Fruit fly (Drosophila melanogaster): ENCODE results near the gene CG31391.

CG31391 gene

dm6 chr3R:10655968-10656367, 48.9 kb downstream of the CG31391 start (continued):
- TF ChIP-seq CG18619 (GFP tag; optimal IDR thresholded peaks at IDR 0.05) (no peak), gro (GFP tag; optimal IDR thresholded peaks at IDR 0.05) (no peak), Aef1 (GFP tag; IDR thresholded peaks at IDR 0.05) (peak; percentile 9; the same call in 1 of the 3 replicates), h (optimal IDR thresholded peaks at IDR 0.05) (no peak), crc (GFP tag; optimal IDR thresholded peaks at IDR 0.05) (no peak), sr (GFP tag; IDR thresholded peaks at IDR 0.05) (no peak), Dip3 (GFP tag; optimal IDR thresholded peaks at IDR 0.05) (no peak), Side (GFP tag; optimal IDR thresholded peaks at IDR 0.05) (peak; percentile 27), wor (GFP tag; IDR thresholded peaks at IDR 0.05) (no peak), Stat92E (GFP tag; optimal IDR thresholded peaks at IDR 0.05) (no peak), Max (GFP tag; optimal IDR thresholded peaks at IDR 0.05) (no peak), ato (GFP tag; IDR thresholded peaks at IDR 0.05; ENCODE audit: partially characterized antibody) (no peak), CG17385 (GFP tag; optimal IDR thresholded peaks at IDR 0.05) (no peak), CG14965 (GFP tag; optimal IDR thresholded peaks at IDR 0.05; ENCODE audit: borderline replicate concordance) (no peak), hkb (optimal IDR thresholded peaks at IDR 0.05) (no peak), hkb (GFP tag; IDR thresholded peaks at IDR 0.05) (peak; percentile 48; the same call in 1 of the 2 replicates), CG34224 (GFP tag; IDR thresholded peaks at IDR 0.05; ENCODE audit: partially characterized antibody) (no peak), nmo (GFP tag; optimal IDR thresholded peaks at IDR 0.05) (peak; percentile 32), CG10209 (GFP tag; optimal IDR thresholded peaks at IDR 0.05) (peak; percentile 17), CG31441 (GFP tag; IDR thresholded peaks at IDR 0.05) (no peak), CG8290 (GFP tag; optimal IDR thresholded peaks at IDR 0.05) (no peak), CG8290 (tag; optimal IDR thresholded peaks at IDR 0.05) (no peak), CG17568 (GFP tag; optimal IDR thresholded peaks at IDR 0.05) (no peak), Neu2 (GFP tag; optimal IDR thresholded peaks at IDR 0.05; ENCODE audit: borderline replicate concordance) (no peak), jing (GFP tag; optimal IDR thresholded peaks at IDR 0.05) (no peak), CG2116 (GFP tag; optimal IDR thresholded peaks at IDR 0.05) (no peak), Hr39 (optimal IDR thresholded peaks at IDR 0.05) (no peak), Awh (GFP tag; IDR thresholded peaks at IDR 0.05) (no peak), sisA (GFP tag; IDR thresholded peaks at IDR 0.05) (peak; percentile 40; the same call in 1 of the 2 replicates), Dref (GFP tag; IDR thresholded peaks at IDR 0.05) (no peak), Nf-YC (tag; optimal IDR thresholded peaks at IDR 0.05) (no peak), hth (optimal IDR thresholded peaks at IDR 0.05) (no peak), CG8359 (GFP tag; optimal IDR thresholded peaks at IDR 0.05; ENCODE audit: borderline replicate concordance) (no peak), klu (GFP tag; IDR thresholded peaks at IDR 0.05) (no peak), CG32767 (GFP tag; IDR thresholded peaks at IDR 0.05) (no peak), CG17359 (tag; optimal IDR thresholded peaks at IDR 0.05) (no peak), CG17912 (GFP tag; optimal IDR thresholded peaks at IDR 0.05) (no peak), Sox102F (GFP tag; optimal IDR thresholded peaks at IDR 0.05) (peak; percentile 37), da (GFP tag; optimal IDR thresholded peaks at IDR 0.05) (no peak), abd-A (tag; optimal IDR thresholded peaks at IDR 0.05) (no peak), CG3847 (GFP tag; IDR thresholded peaks at IDR 0.05) (0 out of 2 replicates have a peak, but pooled peaks have one; percentile 13), BEAF-32 (GFP tag; optimal IDR thresholded peaks at IDR 0.05) (no peak), Bteb2 (GFP tag; optimal IDR thresholded peaks at IDR 0.05) (no peak), CG3065 (GFP tag; optimal IDR thresholded peaks at IDR 0.05) (no peak), Kr (GFP tag; optimal IDR thresholded peaks at IDR 0.05) (no peak), CG5953 (GFP tag; IDR thresholded peaks at IDR 0.05) (no peak), danr (GFP tag; IDR thresholded peaks at IDR 0.05) (no peak), z (GFP tag; IDR thresholded peaks at IDR 0.05) (no peak), CG11723 (GFP tag; optimal IDR thresholded peaks at IDR 0.05) (no peak), CG5245 (GFP tag; optimal IDR thresholded peaks at IDR 0.05) (peak; percentile 31), eve (GFP tag; optimal IDR thresholded peaks at IDR 0.05) (peak in 1 of 2 experiments; percentile 19), CG13624 (GFP tag; optimal IDR thresholded peaks at IDR 0.05) (no peak), CG15601 (tag; optimal IDR thresholded peaks at IDR 0.05) (peak; percentile 6)

Measured in whole organism, embryonic.